Worm (Caenorhabditis elegans) whole organism, L4 larva: Measurements from ENCODE around the gene Y116F11B.6.
A peak's percentile ranks its signal among the peaks of the same experiment; 100 is the strongest.

Source experiments
- D1046.2 ChIP-seq: fragments of 200-800 bp; sonication (Bioruptor generic); IDR thresholded peaks from 2 replicates; pipeline ENCODE4 v1.3.6; 2022; ENCODE audit warnings: missing genetic modification characterization, missing compliant biosample characterization
- F37D6.2 ChIP-seq: sonication (generic microtip); optimal IDR thresholded peaks from 2 replicates; lab custom pipeline; 2016; ENCODE audit warnings: mild to moderate bottlenecking, missing genetic modification characterization, missing compliant biosample characterization
- F49E8.2 ChIP-seq: sonication (generic microtip); optimal IDR thresholded peaks from 2 replicates; lab custom pipeline; 2016; ENCODE audit warnings: missing compliant biosample characterization, mild to moderate bottlenecking, missing genetic modification characterization, borderline replicate concordance
- R02D3.7 ChIP-seq: fragments of 150-350 bp; sonication (generic microtip); optimal IDR thresholded peaks from 3 replicates; lab custom pipeline; 2014; ENCODE audit warnings: missing biosample characterization, missing genetic modification characterization
- T26A8.4 ChIP-seq: fragments of 200-800 bp; sonication (Bioruptor generic); IDR thresholded peaks from 2 replicates; pipeline ENCODE4 v1.3.6; 2022; ENCODE audit warnings: missing genetic modification characterization, missing compliant biosample characterization
- Y5F2A.4 ChIP-seq: fragments of 200-800 bp; sonication (Bioruptor generic); optimal IDR thresholded peaks from 2 replicates; lab custom pipeline; 2018; ENCODE audit warnings: mild to moderate bottlenecking, missing genetic modification characterization, missing compliant biosample characterization
- ZK546.5 ChIP-seq, 2 experiments: sonication (generic microtip); optimal IDR thresholded peaks; 2 replicates each; lab custom pipeline; 2017; ENCODE audit warnings: missing biosample characterization in 2 of 2, missing genetic modification characterization in 2 of 2
- aha-1 ChIP-seq: fragments of 150-350 bp; peaks from one replicate; lab custom pipeline; 2014; ENCODE audit warnings: missing biosample characterization, missing genetic modification characterization
- ceh-28 ChIP-seq: fragments of 150-350 bp; optimal IDR thresholded peaks from 2 replicates; lab custom pipeline; 2014; ENCODE audit warnings: missing biosample characterization, missing genetic modification reagents, missing genetic modification characterization
- ceh-32 ChIP-seq: sonication (generic microtip); optimal IDR thresholded peaks from 2 replicates; lab custom pipeline; 2016; ENCODE audit warnings: mild to moderate bottlenecking, missing genetic modification characterization, missing compliant biosample characterization; ENCODE audit not compliant: poor library complexity
- daf-16 ChIP-seq, 3 experiments: sonication (generic microtip); optimal IDR thresholded peaks; 2 replicates each; lab custom pipeline; 2016 to 2017; ENCODE audit warnings: missing genetic modification characterization in 3 of 3, missing genetic modification reagents in 3 of 3, mild to moderate bottlenecking in 2 of 3, missing compliant biosample characterization in 2 of 3, missing biosample characterization in 1 of 3, moderate library complexity in 1 of 3
- daf-19 ChIP-seq: fragments of 200-800 bp; sonication (Bioruptor generic); conservative IDR thresholded peaks from 2 replicates; pipeline ENCODE4 v1.3.6; 2022; ENCODE audit warnings: missing genetic modification characterization, missing compliant biosample characterization
- daf-8 ChIP-seq: fragments of 200-800 bp; sonication (Bioruptor generic); IDR thresholded peaks from 2 replicates; pipeline ENCODE4 v1.3.6; 2022; ENCODE audit warnings: missing genetic modification characterization, missing compliant biosample characterization
- dmd-6 ChIP-seq: fragments of 200-800 bp; sonication (Bioruptor generic); IDR thresholded peaks from 2 replicates; pipeline ENCODE4 v1.3.6; 2022; ENCODE audit warnings: missing genetic modification reagents, missing genetic modification characterization, missing compliant biosample characterization
- duxl-1 ChIP-seq: sonication (generic microtip); optimal IDR thresholded peaks from 2 replicates; lab custom pipeline; 2016; ENCODE audit warnings: mild to moderate bottlenecking, missing genetic modification characterization, moderate library complexity, missing compliant biosample characterization; ENCODE audit not compliant: poor library complexity
- dve-1 ChIP-seq: sonication (generic microtip); optimal IDR thresholded peaks from 2 replicates; lab custom pipeline; 2017; ENCODE audit warnings: antibody characterized with exemption, mild to moderate bottlenecking, missing genetic modification characterization, missing compliant biosample characterization; ENCODE audit not compliant: insufficient read depth
- egl-43 ChIP-seq: fragments of 200-800 bp; sonication (Bioruptor generic); IDR thresholded peaks from 2 replicates; pipeline ENCODE4 v1.3.6; 2022; ENCODE audit warnings: missing genetic modification reagents, missing genetic modification characterization, missing compliant biosample characterization
- fos-1 ChIP-seq: fragments of 150-350 bp; optimal IDR thresholded peaks from 2 replicates; lab custom pipeline; 2014; ENCODE audit warnings: missing biosample characterization, missing genetic modification characterization
- hlh-11 ChIP-seq: fragments of 200-800 bp; sonication (Bioruptor generic); optimal IDR thresholded peaks from 2 replicates; lab custom pipeline; 2018; ENCODE audit warnings: mild to moderate bottlenecking, missing genetic modification characterization, missing compliant biosample characterization
- hlh-30 ChIP-seq: sonication (generic microtip); optimal IDR thresholded peaks from 2 replicates; lab custom pipeline; 2017; ENCODE audit warnings: antibody characterized with exemption, mild to moderate bottlenecking, missing genetic modification characterization, missing compliant biosample characterization; ENCODE audit not compliant: insufficient read depth
- hmg-1.1 ChIP-seq: fragments of 200-800 bp; sonication (Bioruptor generic); IDR thresholded peaks from 2 replicates; pipeline ENCODE4 v1.3.6; 2022; ENCODE audit warnings: missing genetic modification reagents, missing genetic modification characterization, missing compliant biosample characterization
- lim-7 ChIP-seq: fragments of 200-800 bp; sonication (Bioruptor generic); IDR thresholded peaks from 2 replicates; pipeline ENCODE4 v1.3.6; 2022; ENCODE audit warnings: missing genetic modification characterization, missing compliant biosample characterization
- lin-1 ChIP-seq: fragments of 200-800 bp; sonication (Bioruptor generic); IDR thresholded peaks from 2 replicates; pipeline ENCODE4 v1.3.6; 2022; ENCODE audit warnings: missing genetic modification reagents, missing genetic modification characterization, missing compliant biosample characterization
- lin-15B ChIP-seq: fragments of 150-350 bp; sonication (generic microtip); optimal IDR thresholded peaks from 3 replicates; lab custom pipeline; 2014; ENCODE audit warnings: missing biosample characterization, missing genetic modification characterization
- madf-5 ChIP-seq, 2 experiments: fragments of 200-800 bp; sonication (Bioruptor generic); IDR thresholded peaks; 2 replicates each; pipeline ENCODE4 v1.3.6; 2022; ENCODE audit warnings: missing compliant biosample characterization in 2 of 2, missing genetic modification characterization in 2 of 2
- mdl-1 ChIP-seq, 2 experiments: fragments of 150-350 bp in 1 of 2; sonication (generic microtip) in 1 of 2; optimal IDR thresholded peaks; 2 replicates each; lab custom pipeline; 2014 to 2017; ENCODE audit warnings: missing biosample characterization in 2 of 2, missing genetic modification characterization in 2 of 2
- mxl-3 ChIP-seq: fragments of 200-800 bp; sonication (Bioruptor generic); optimal IDR thresholded peaks from 2 replicates; lab custom pipeline; 2018; ENCODE audit warnings: mild to moderate bottlenecking, missing genetic modification characterization, missing compliant biosample characterization
- nhr-11 ChIP-seq: fragments of 150-350 bp; optimal IDR thresholded peaks from 2 replicates; lab custom pipeline; 2014; ENCODE audit warnings: missing biosample characterization, missing genetic modification characterization
- nhr-25 ChIP-seq: sonication (generic microtip); optimal IDR thresholded peaks from 2 replicates; lab custom pipeline; 2017; ENCODE audit warnings: missing genetic modification characterization, mild to moderate bottlenecking, missing compliant biosample characterization, antibody characterized with exemption, moderate library complexity, borderline replicate concordance; ENCODE audit not compliant: insufficient read depth
- nhr-28 ChIP-seq: fragments of 150-350 bp; optimal IDR thresholded peaks from 2 replicates; lab custom pipeline; 2014; ENCODE audit warnings: missing biosample characterization, missing genetic modification characterization
- nhr-41 ChIP-seq: fragments of 200-800 bp; sonication (Bioruptor generic); IDR thresholded peaks from 2 replicates; pipeline ENCODE4 v1.3.6; 2022; ENCODE audit warnings: missing genetic modification reagents, missing genetic modification characterization, missing compliant biosample characterization
- nhr-42 ChIP-seq: fragments of 200-800 bp; sonication (Bioruptor generic); IDR thresholded peaks from 2 replicates; pipeline ENCODE4 v1.3.6; 2022; ENCODE audit warnings: missing genetic modification characterization, missing compliant biosample characterization
- nhr-48 ChIP-seq: sonication (generic microtip); optimal IDR thresholded peaks from 2 replicates; lab custom pipeline; 2016; ENCODE audit warnings: mild to moderate bottlenecking, missing genetic modification characterization, missing compliant biosample characterization
- nhr-76 ChIP-seq: fragments of 150-350 bp; optimal IDR thresholded peaks from 2 replicates; lab custom pipeline; 2014; ENCODE audit warnings: missing biosample characterization, missing genetic modification characterization
- pha-4 ChIP-seq, 2 experiments: fragments of 150-350 bp in 1 of 2; fragments of 200-800 bp in 1 of 2; sonication (Bioruptor generic) in 1 of 2; IDR thresholded peaks in 1 of 2; optimal IDR thresholded peaks in 1 of 2; 2 replicates each; pipeline versions ENCODE4 v1.3.6 to Lab custom; 2014 to 2022; ENCODE audit warnings: missing genetic modification characterization in 2 of 2, missing genetic modification reagents in 2 of 2, missing biosample characterization in 1 of 2, missing compliant biosample characterization in 1 of 2
- pqm-1 ChIP-seq: sonication (generic microtip); optimal IDR thresholded peaks from 2 replicates; lab custom pipeline; 2017; ENCODE audit warnings: missing biosample characterization, missing genetic modification characterization
- sdz-12 ChIP-seq: fragments of 200-800 bp; sonication (Bioruptor generic); optimal IDR thresholded peaks from 2 replicates; lab custom pipeline; 2018; ENCODE audit warnings: mild to moderate bottlenecking, missing genetic modification characterization, missing compliant biosample characterization
- tra-1 ChIP-seq: fragments of 200-800 bp; sonication (Bioruptor generic); IDR thresholded peaks from 2 replicates; pipeline ENCODE4 v1.3.6; 2022; ENCODE audit warnings: missing genetic modification reagents, missing genetic modification characterization, missing compliant biosample characterization
- zag-1 ChIP-seq: fragments of 150-350 bp; optimal IDR thresholded peaks from 2 replicates; lab custom pipeline; 2014; ENCODE audit warnings: missing biosample characterization, missing genetic modification characterization

Gene Y116F11B.6

ce11 chrV:19845927-19846845, at the start of gene Y116F11B.6:
TSS of gene Y116F11B.6 (minus strand) at chrV:19845977.
- TF ChIP-seq nhr-11 (no peak), madf-5 (GFP tag; IDR thresholded peaks at IDR 0.05; lab: Robert Waterston, UW) (no peak), mdl-1 (tag; optimal IDR thresholded peaks at IDR 0.05; lab: Kevin White, UChicago) (no peak), tra-1 (GFP tag; lab: Robert Waterston, UW) (0 out of 2 replicates have a peak, but pooled peaks have one; percentile 11), daf-16 (GFP tag; optimal IDR thresholded peaks at IDR 0.05; lab: Kevin White, UChicago) (no peak), daf-16 (tag; optimal IDR thresholded peaks at IDR 0.05; lab: Kevin White, UChicago) (peak; percentile 25), pqm-1 (tag; lab: Kevin White, UChicago) (peak; percentile 20), hlh-30 (tag; lab: Kevin White, UChicago) (peak; percentile 11), dve-1 (peak; percentile 14), aha-1 (tag; lab: Kevin White, UChicago) (peak; percentile 41), mxl-3 (GFP tag; lab: Kevin White, UChicago) (peak; percentile 63), nhr-28 (peak; percentile 5)

ce11 chrV:19895250-19895649, 49.5 kb upstream of the Y116F11B.6 start, which contains the start of gene gly-4:
TSS of gene gly-4 (minus strand) at chrV:19895350.
- TF ChIP-seq nhr-76 (tag; lab: Kevin White, UChicago) = no peak
- TF ChIP-seq fos-1 (tag; lab: Kevin White, UChicago) = no peak
- no peak for TF ChIP-seq zag-1 (tag; lab: Kevin White, UChicago)
- TF ChIP-seq aha-1 (tag; lab: Kevin White, UChicago) = no peak
- no peak for TF ChIP-seq madf-5 (GFP tag; IDR thresholded peaks at IDR 0.05; lab: Robert Waterston, UW)
- TF ChIP-seq nhr-25 (tag; lab: Kevin White, UChicago) = no peak

- TF ChIP-seq lin-1 (GFP tag; lab: Robert Waterston, UW) (no peak), ceh-28 (no peak), R02D3.7 (tag; lab: Kevin White, UChicago) (no peak), mxl-3 (GFP tag; lab: Kevin White, UChicago) (no peak), duxl-1 (tag; lab: Kevin White, UChicago) (no peak), nhr-42 (GFP tag; lab: Robert Waterston, UW) (no peak), Y5F2A.4 (no peak), daf-16 (GFP tag; optimal IDR thresholded peaks at IDR 0.05; lab: Kevin White, UChicago) (no peak), daf-16 (tag; optimal IDR thresholded peaks at IDR 0.05; lab: Kevin White, UChicago) (no peak), daf-19 (no peak), egl-43 (GFP tag; lab: Robert Waterston, UW) (no peak), ceh-32 (tag; lab: Kevin White, UChicago) (no peak), fos-1 (tag; lab: Kevin White, UChicago) (no peak)
- TF ChIP-seq, all 104 proteins: peak for 0
Observed at ce11 chrV:19882916-19883315, 37.1 kb upstream of the Y116F11B.6 start, which contains the start of gene Y116F11B.13. TSS of gene Y116F11B.13 (plus strand) at chrV:19883216.

ce11 chrV:19867883-19868282, 22.1 kb upstream of the Y116F11B.6 start, which contains the start of gene Y116F11B.9:
TSS of gene Y116F11B.9 (minus strand) at chrV:19867983.
- TF ChIP-seq F49E8.2 (no peak), pha-4 (GFP tag; IDR thresholded peaks at IDR 0.05; lab: Robert Waterston, UW) (no peak), pha-4 (tag; optimal IDR thresholded peaks at IDR 0.05; lab: Kevin White, UChicago) (no peak), hmg-1.1 (GFP tag; lab: Robert Waterston, UW) (no peak), nhr-41 (GFP tag; lab: Robert Waterston, UW) (no peak), F37D6.2 (no peak), nhr-48 (tag; lab: Kevin White, UChicago) (no peak), dmd-6 (GFP tag; lab: Robert Waterston, UW) (no peak), lim-7 (GFP tag; lab: Robert Waterston, UW) (no peak), D1046.2 (GFP tag; lab: Robert Waterston, UW) (no peak), daf-8 (no peak), hlh-30 (tag; lab: Kevin White, UChicago) (no peak), hlh-11 (tag; lab: Kevin White, UChicago) (no peak), sdz-12 (no peak), ZK546.5 (tag; optimal IDR thresholded peaks at IDR 0.05; lab: Kevin White, UChicago) (no peak), lin-15B (tag; lab: Kevin White, UChicago) (no peak), T26A8.4 (GFP tag; lab: Robert Waterston, UW) (no peak), mdl-1 (tag; optimal IDR thresholded peaks at IDR 0.05; lab: Kevin White, UChicago) (no peak)
